Worm (Caenorhabditis elegans) whole organism, L2 larva: Measurements from ENCODE around the gene C25D7.10.

Source experiments
- C34F6.9 ChIP-seq: fragments of 150-350 bp; optimal IDR thresholded peaks from 2 replicates; lab custom pipeline; 2014; ENCODE audit warnings: missing biosample characterization, missing genetic modification characterization
- Y55F3AM.14 ChIP-seq: fragments of 200-800 bp; sonication (Bioruptor generic); optimal IDR thresholded peaks from 2 replicates; lab custom pipeline; 2018; ENCODE audit warnings: mild to moderate bottlenecking, missing genetic modification characterization, missing compliant biosample characterization
- ZK546.5 ChIP-seq: sonication (generic microtip); optimal IDR thresholded peaks from 2 replicates; lab custom pipeline; 2017; ENCODE audit warnings: missing biosample characterization, missing genetic modification characterization
- aly-2 ChIP-seq: fragments of 150-350 bp; optimal IDR thresholded peaks from 2 replicates; lab custom pipeline; 2014; ENCODE audit warnings: missing biosample characterization, missing genetic modification characterization
- ceh-82 ChIP-seq: fragments of 150-350 bp; optimal IDR thresholded peaks from 2 replicates; lab custom pipeline; 2014; ENCODE audit warnings: missing biosample characterization, missing genetic modification characterization
- crh-2 ChIP-seq: sonication (generic microtip); optimal IDR thresholded peaks from 2 replicates; lab custom pipeline; 2017; ENCODE audit warnings: missing biosample characterization, missing genetic modification characterization
- egl-27 ChIP-seq: sonication (generic microtip); optimal IDR thresholded peaks from 3 replicates; lab custom pipeline; 2017; ENCODE audit warnings: missing biosample characterization, missing genetic modification reagents, missing genetic modification characterization
- elt-1 ChIP-seq: fragments of 150-350 bp; optimal IDR thresholded peaks from 2 replicates; lab custom pipeline; 2014; ENCODE audit warnings: missing biosample characterization, missing genetic modification characterization
- elt-3 ChIP-seq: sonication (generic microtip); optimal IDR thresholded peaks from 2 replicates; lab custom pipeline; 2017; ENCODE audit warnings: missing biosample characterization, missing genetic modification characterization
- fos-1 ChIP-seq: fragments of 150-350 bp; optimal IDR thresholded peaks from 2 replicates; lab custom pipeline; 2014; ENCODE audit warnings: missing biosample characterization, missing genetic modification characterization
- gmeb-1 ChIP-seq: fragments of 150-350 bp; optimal IDR thresholded peaks from 2 replicates; lab custom pipeline; 2014; ENCODE audit warnings: missing biosample characterization, missing genetic modification characterization
- lin-11 ChIP-seq: fragments of 150-350 bp; sonication (generic microtip); optimal IDR thresholded peaks from 2 replicates; lab custom pipeline; 2014; ENCODE audit warnings: missing biosample characterization, missing genetic modification characterization, inconsistent platforms, mixed read lengths
- lin-13 ChIP-seq: fragments of 150-350 bp; optimal IDR thresholded peaks from 2 replicates; lab custom pipeline; 2014; ENCODE audit warnings: missing biosample characterization, missing genetic modification reagents, missing genetic modification characterization
- lsy-2 ChIP-seq, 2 experiments: fragments of 150-350 bp in 1 of 2; sonication (generic microtip) in 1 of 2; optimal IDR thresholded peaks; 2 replicates each; lab custom pipeline; 2014 to 2017; ENCODE audit warnings: missing biosample characterization in 2 of 2, missing genetic modification characterization in 2 of 2
- mab-5 ChIP-seq: fragments of 150-350 bp; optimal IDR thresholded peaks from 2 replicates; lab custom pipeline; 2014; ENCODE audit warnings: missing biosample characterization, missing genetic modification characterization
- mbf-1 ChIP-seq: sonication (generic microtip); optimal IDR thresholded peaks from 2 replicates; lab custom pipeline; 2017; ENCODE audit warnings: missing biosample characterization, missing genetic modification characterization
- mdl-1 ChIP-seq, 2 experiments: fragments of 150-350 bp in 1 of 2; sonication (generic microtip) in 1 of 2; optimal IDR thresholded peaks; 2 replicates each; lab custom pipeline; 2017; ENCODE audit warnings: missing biosample characterization in 2 of 2, missing genetic modification characterization in 2 of 2
- nhr-10 ChIP-seq: sonication (generic microtip); optimal IDR thresholded peaks from 2 replicates; lab custom pipeline; 2017; ENCODE audit warnings: missing biosample characterization, missing genetic modification characterization
- nhr-11 ChIP-seq: fragments of 150-350 bp; optimal IDR thresholded peaks from 2 replicates; lab custom pipeline; 2014; ENCODE audit warnings: missing biosample characterization, missing genetic modification characterization
- nhr-129 ChIP-seq: fragments of 150-350 bp; optimal IDR thresholded peaks from 2 replicates; lab custom pipeline; 2014; ENCODE audit warnings: missing biosample characterization, missing genetic modification characterization
- nhr-21 ChIP-seq: fragments of 150-350 bp; optimal IDR thresholded peaks from 2 replicates; lab custom pipeline; 2014; ENCODE audit warnings: missing biosample characterization, missing genetic modification characterization
- nhr-23 ChIP-seq: fragments of 150-350 bp; optimal IDR thresholded peaks from 2 replicates; lab custom pipeline; 2014; ENCODE audit warnings: missing biosample characterization, missing genetic modification reagents, missing genetic modification characterization
- nhr-6 ChIP-seq: fragments of 150-350 bp; optimal IDR thresholded peaks from 2 replicates; lab custom pipeline; 2014; ENCODE audit warnings: missing biosample characterization, missing genetic modification characterization
- nhr-77 ChIP-seq: fragments of 150-350 bp; optimal IDR thresholded peaks from 2 replicates; lab custom pipeline; 2014; ENCODE audit warnings: missing biosample characterization, missing genetic modification characterization
- peb-1 ChIP-seq: fragments of 150-350 bp; optimal IDR thresholded peaks from 2 replicates; lab custom pipeline; 2014; ENCODE audit warnings: missing biosample characterization, missing genetic modification characterization
- sem-4 ChIP-seq: fragments of 150-350 bp; optimal IDR thresholded peaks from 2 replicates; lab custom pipeline; 2014; ENCODE audit warnings: missing biosample characterization, missing genetic modification reagents, missing genetic modification characterization
- skn-1 ChIP-seq: sonication (generic microtip); optimal IDR thresholded peaks from 2 replicates; lab custom pipeline; 2017; ENCODE audit warnings: missing biosample characterization, missing genetic modification characterization
- sma-3 ChIP-seq: sonication (generic microtip); optimal IDR thresholded peaks from 2 replicates; lab custom pipeline; 2016; ENCODE audit warnings: missing genetic modification reagents, missing genetic modification characterization, missing compliant biosample characterization
- sma-9 ChIP-seq, 2 experiments: fragments of 150-350 bp in 1 of 2; sonication (generic microtip) in 1 of 2; optimal IDR thresholded peaks; 2 replicates each; lab custom pipeline; 2014 to 2016; ENCODE audit warnings: missing genetic modification characterization in 2 of 2, mild to moderate bottlenecking in 1 of 2, missing biosample characterization in 1 of 2, missing compliant biosample characterization in 1 of 2, missing genetic modification reagents in 1 of 2, moderate library complexity in 1 of 2
- snpc-4 ChIP-seq: fragments of 150-350 bp; optimal IDR thresholded peaks from 2 replicates; lab custom pipeline; 2014; ENCODE audit warnings: missing biosample characterization, missing genetic modification characterization
- unc-39 ChIP-seq: fragments of 150-350 bp; optimal IDR thresholded peaks from 2 replicates; lab custom pipeline; 2014; ENCODE audit warnings: missing biosample characterization, missing genetic modification characterization
- unc-55 ChIP-seq: fragments of 150-350 bp; sonication (generic microtip); optimal IDR thresholded peaks from 3 replicates; lab custom pipeline; 2014; ENCODE audit warnings: missing biosample characterization, missing genetic modification reagents, missing genetic modification characterization
- unc-62 ChIP-seq: fragments of 150-350 bp; optimal IDR thresholded peaks from 2 replicates; lab custom pipeline; 2014; ENCODE audit warnings: missing biosample characterization, missing genetic modification reagents, missing genetic modification characterization
- ztf-1 ChIP-seq: fragments of 200-800 bp; sonication (Bioruptor generic); conservative IDR thresholded peaks from 2 replicates; pipeline ENCODE4 v1.3.6; 2022; ENCODE audit warnings: missing genetic modification characterization, missing compliant biosample characterization
- ztf-11 ChIP-seq: sonication (generic microtip); optimal IDR thresholded peaks from 2 replicates; lab custom pipeline; 2017; ENCODE audit warnings: missing biosample characterization, missing genetic modification characterization

The C25D7.10 gene

ce11 chrV:15055873-15056272, 11.4 kb upstream of the C25D7.10 start, which contains the start of gene C25D7.16:
TSS of gene C25D7.16 (plus strand) at chrV:15056173.
- TF ChIP-seq snpc-4 (tag; lab: Kevin White, UChicago) (no peak), mdl-1 (tag; optimal IDR thresholded peaks at IDR 0.05; lab: Kevin White, UChicago) (no peak), ZK546.5 (tag; lab: Kevin White, UChicago) (no peak), Y55F3AM.14 (GFP tag; lab: Kevin White, UChicago) (no peak), mab-5 (no peak), nhr-21 (no peak), C34F6.9 (tag; lab: Kevin White, UChicago) (no peak), elt-1 (no peak), nhr-129 (tag; lab: Kevin White, UChicago) (no peak), crh-2 (tag; lab: Kevin White, UChicago) (no peak), lsy-2 (tag; optimal IDR thresholded peaks at IDR 0.05; lab: Kevin White, UChicago) (no peak), ztf-11 (tag; lab: Kevin White, UChicago) (no peak), ztf-1 (GFP tag; lab: Robert Waterston, UW) (no peak)

ce11 chrV:15056346-15056839, 10.9 kb upstream of the C25D7.10 start:
- no peak for TF ChIP-seq nhr-23 (tag; lab: Kevin White, UChicago)
- no peak for TF ChIP-seq elt-3 (tag; lab: Kevin White, UChicago)
- TF ChIP-seq gmeb-1, result no peak
- TF ChIP-seq nhr-10 (tag; lab: Kevin White, UChicago), result no peak
- no peak for TF ChIP-seq mbf-1
- TF ChIP-seq sma-9 (GFP tag; optimal IDR thresholded peaks at IDR 0.05; lab: Kevin White, UChicago), result no peak
- TF ChIP-seq sma-9 (tag; optimal IDR thresholded peaks at IDR 0.05; lab: Kevin White, UChicago), result no peak
- no peak for TF ChIP-seq sma-3 (GFP tag; lab: Kevin White, UChicago)
- TF ChIP-seq mab-5, result no peak
- TF ChIP-seq unc-39, result no peak
- no peak for TF ChIP-seq nhr-129 (tag; lab: Kevin White, UChicago)
- no peak for TF ChIP-seq nhr-21
- no peak for TF ChIP-seq unc-62 (GFP tag; lab: Kevin White, UChicago)
- no peak for TF ChIP-seq ceh-82 (tag; lab: Kevin White, UChicago)

ce11 chrV:15057724-15058123, 9.5 kb upstream of the C25D7.10 start:
- TF ChIP-seq snpc-4 (tag; lab: Kevin White, UChicago) (no peak), crh-2 (tag; lab: Kevin White, UChicago) (no peak), nhr-129 (tag; lab: Kevin White, UChicago) (no peak), fos-1 (tag; lab: Kevin White, UChicago) (no peak), aly-2 (tag; lab: Kevin White, UChicago) (no peak), sma-9 (GFP tag; optimal IDR thresholded peaks at IDR 0.05; lab: Kevin White, UChicago) (no peak), sma-9 (tag; optimal IDR thresholded peaks at IDR 0.05; lab: Kevin White, UChicago) (no peak), unc-55 (GFP tag; lab: Kevin White, UChicago) (no peak), ztf-1 (GFP tag; lab: Robert Waterston, UW) (no peak), nhr-77 (tag; lab: Kevin White, UChicago) (no peak), sem-4 (no peak), nhr-10 (tag; lab: Kevin White, UChicago) (no peak), nhr-11 (no peak), skn-1 (tag; lab: Kevin White, UChicago) (no peak), nhr-23 (tag; lab: Kevin White, UChicago) (no peak)

- TF ChIP-seq nhr-129 (tag; lab: Kevin White, UChicago) (no peak), snpc-4 (tag; lab: Kevin White, UChicago) (no peak), nhr-10 (tag; lab: Kevin White, UChicago) (no peak), nhr-6 (tag; lab: Kevin White, UChicago) (no peak), elt-1 (no peak), nhr-77 (tag; lab: Kevin White, UChicago) (no peak), fos-1 (tag; lab: Kevin White, UChicago) (no peak), egl-27 (no peak), Y55F3AM.14 (GFP tag; lab: Kevin White, UChicago) (no peak), unc-55 (GFP tag; lab: Kevin White, UChicago) (no peak), sma-3 (GFP tag; lab: Kevin White, UChicago) (no peak), elt-3 (tag; lab: Kevin White, UChicago) (no peak), lin-13 (GFP tag; lab: Kevin White, UChicago) (no peak), ztf-1 (GFP tag; lab: Robert Waterston, UW) (no peak), lin-11 (tag; lab: Kevin White, UChicago) (no peak), peb-1 (tag; lab: Kevin White, UChicago) (no peak)
These were observed 8.8 kb upstream of the C25D7.10 start for ce11 chrV:15058423-15058822.
